Fruit fly (Drosophila melanogaster): ENCODE data around the gene CG46394.

CG46394 gene

DNA sequence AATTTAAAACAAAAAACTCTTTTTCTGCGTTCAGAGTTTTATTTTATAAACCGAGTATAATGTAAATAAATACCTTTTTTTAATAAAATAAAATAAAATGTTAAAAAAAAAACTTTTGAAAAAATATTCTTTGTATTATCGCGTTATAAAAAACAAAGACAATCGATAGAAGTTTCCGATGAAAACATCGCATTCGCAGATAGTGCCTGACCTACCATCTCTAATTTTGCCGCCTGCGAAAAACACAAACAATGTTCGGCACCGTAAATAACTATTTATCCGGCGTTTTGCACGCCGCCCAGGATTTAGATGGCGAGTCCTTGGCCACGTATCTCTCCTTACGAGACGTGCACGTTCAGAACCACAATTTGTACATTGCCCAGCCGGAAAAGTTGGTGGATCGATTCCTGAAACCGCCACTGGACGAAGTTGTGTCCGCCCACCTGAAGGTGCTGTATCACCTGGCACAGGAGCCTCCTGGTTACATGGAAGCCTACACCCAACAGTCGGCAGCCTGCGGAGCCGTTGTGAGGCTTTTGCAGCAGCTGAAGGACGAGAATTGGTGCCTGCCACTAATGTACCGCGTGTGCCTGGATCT, 26.2 kb downstream of the CG46394 start, which contains the start of gene PCID2 (continued):
- TF ChIP-seq CG18764 (GFP tag; optimal IDR thresholded peaks at IDR 0.05) (no peak), Sry-δ (GFP tag; optimal IDR thresholded peaks at IDR 0.05) (peak; percentile 77), Ets97D (GFP tag; optimal IDR thresholded peaks at IDR 0.05) (no peak), mirr (GFP tag; optimal IDR thresholded peaks at IDR 0.05) (no peak), H2.0 (GFP tag; IDR thresholded peaks at IDR 0.05) (no peak), Dref (GFP tag; IDR thresholded peaks at IDR 0.05) (peak; percentile 74), fu2 (GFP tag; optimal IDR thresholded peaks at IDR 0.05) (no peak), E2f2 (GFP tag; IDR thresholded peaks at IDR 0.05) (peak; percentile 53; the same call in 1 of the 2 replicates), Dp (GFP tag; optimal IDR thresholded peaks at IDR 0.05) (peak; percentile 32), CG10979 (tag; optimal IDR thresholded peaks at IDR 0.05) (no peak), hb (GFP tag; IDR thresholded peaks at IDR 0.05; ENCODE audit: partially characterized antibody) (peak; percentile 69), exex (tag; optimal IDR thresholded peaks at IDR 0.05) (no peak), ssp (GFP tag; IDR thresholded peaks at IDR 0.05) (no peak), hbn (GFP tag; IDR thresholded peaks at IDR 0.05; ENCODE audit: partially characterized antibody) (peak; percentile 73), emc (GFP tag; optimal IDR thresholded peaks at IDR 0.05) (no peak), jing (GFP tag; optimal IDR thresholded peaks at IDR 0.05) (no peak), BEAF-32 (GFP tag; optimal IDR thresholded peaks at IDR 0.05) (peak; percentile 68), Optix (GFP tag; IDR thresholded peaks at IDR 0.05) (no peak), Ada2b (GFP tag; IDR thresholded peaks at IDR 0.05) (no peak), CG7839 (tag; optimal IDR thresholded peaks at IDR 0.05) (no peak), CG2116 (GFP tag; optimal IDR thresholded peaks at IDR 0.05) (peak; percentile 33), CHES-1-like (GFP tag; optimal IDR thresholded peaks at IDR 0.05) (no peak), CG14860 (GFP tag; IDR thresholded peaks at IDR 0.05; ENCODE audit: partially characterized antibody) (peak; percentile 60; the same call in 2 of the 3 replicates), lilli (GFP tag; optimal IDR thresholded peaks at IDR 0.05) (no peak), sna (GFP tag; IDR thresholded peaks at IDR 0.05; ENCODE audit: partially characterized antibody) (peak; percentile 80), nerfin-2 (GFP tag; IDR thresholded peaks at IDR 0.05; ENCODE audit: partially characterized antibody) (peak; percentile 72), Scr (GFP tag; IDR thresholded peaks at IDR 0.05; ENCODE audit: partially characterized antibody) (peak; percentile 83), Hmr (GFP tag; optimal IDR thresholded peaks at IDR 0.05) (no peak), Tbp (GFP tag; optimal IDR thresholded peaks at IDR 0.05) (no peak), CG11398 (GFP tag; optimal IDR thresholded peaks at IDR 0.05) (no peak), D19B (GFP tag; optimal IDR thresholded peaks at IDR 0.05) (no peak), row (GFP tag; IDR thresholded peaks at IDR 0.05) (peak; percentile 33; the same call in 1 of the 3 replicates), ranshi (GFP tag; IDR thresholded peaks at IDR 0.05) (no peak), CG8388 (GFP tag; optimal IDR thresholded peaks at IDR 0.05) (no peak), CG9797 (GFP tag; optimal IDR thresholded peaks at IDR 0.05) (no peak), CG2889 (GFP tag; IDR thresholded peaks at IDR 0.05) (no peak), CG2678 (tag; optimal IDR thresholded peaks at IDR 0.05) (no peak), zfh2 (GFP tag; optimal IDR thresholded peaks at IDR 0.05) (no peak), CG1647 (GFP tag; optimal IDR thresholded peaks at IDR 0.05) (no peak), MBD-R2 (GFP tag; IDR thresholded peaks at IDR 0.05) (peak; percentile 58), HLH4C (GFP tag; IDR thresholded peaks at IDR 0.05; ENCODE audit: partially characterized antibody) (peak; percentile 68; the same call in 1 of the 3 replicates), CG7987 (GFP tag; optimal IDR thresholded peaks at IDR 0.05) (no peak), grn (GFP tag; optimal IDR thresholded peaks at IDR 0.05) (no peak), CG4328 (GFP tag; optimal IDR thresholded peaks at IDR 0.05) (no peak), danr (GFP tag; IDR thresholded peaks at IDR 0.05) (no peak), ash1 (GFP tag; optimal IDR thresholded peaks at IDR 0.05) (no peak), unc-4 (GFP tag; IDR thresholded peaks at IDR 0.05; ENCODE audit: partially characterized antibody) (peak; percentile 77), da (GFP tag; optimal IDR thresholded peaks at IDR 0.05) (no peak), TFAM (GFP tag; optimal IDR thresholded peaks at IDR 0.05) (no peak), wor (GFP tag; IDR thresholded peaks at IDR 0.05) (no peak)

Data from whole organism, embryonic.